Fruit fly (Drosophila melanogaster) whole organism, embryonic: ENCODE data around the gene Pi4KIIalpha.

Experiments used
- Ada2b ChIP-seq: fragments of 200-800 bp; sonication (Bioruptor generic); IDR thresholded peaks from 2 replicates; pipeline ENCODE4 v1.3.6; 2022; ENCODE audit warnings: missing biosample characterization, missing genetic modification characterization
- CG12071 ChIP-seq: fragments of 200-800 bp; sonication (Bioruptor generic); optimal IDR thresholded peaks from 3 replicates; lab custom pipeline; 2018; ENCODE audit warnings: missing biosample characterization, mild to moderate bottlenecking, missing genetic modification characterization
- CG12391 ChIP-seq: fragments of 200-800 bp; sonication (Bioruptor generic); optimal IDR thresholded peaks from 3 replicates; lab custom pipeline; 2018; ENCODE audit warnings: missing biosample characterization, mild to moderate bottlenecking, missing genetic modification characterization, moderate library complexity
- CG12769 ChIP-seq: fragments of 200-800 bp; sonication (Bioruptor generic); optimal IDR thresholded peaks from 2 replicates; lab custom pipeline; 2019; ENCODE audit warnings: missing biosample characterization, mild to moderate bottlenecking, missing genetic modification characterization, moderate library complexity
- CG14441 ChIP-seq: fragments of 200-800 bp; sonication (Bioruptor generic); IDR thresholded peaks from 2 replicates; pipeline ENCODE4 v1.3.6; 2022; ENCODE audit warnings: missing biosample characterization, missing genetic modification characterization
- CG15601 ChIP-seq: fragments of 200-800 bp; sonication (Bioruptor generic); optimal IDR thresholded peaks from 3 replicates; lab custom pipeline; 2019; ENCODE audit warnings: missing biosample characterization, mild to moderate bottlenecking, missing genetic modification characterization, moderate library complexity
- CG17385 ChIP-seq: fragments of 200-800 bp; sonication (Bioruptor generic); optimal IDR thresholded peaks from 3 replicates; lab custom pipeline; 2018; ENCODE audit warnings: missing biosample characterization, mild to moderate bottlenecking, missing genetic modification characterization
- CG17568 ChIP-seq: fragments of 200-800 bp; sonication (Bioruptor generic); optimal IDR thresholded peaks from 2 replicates; lab custom pipeline; 2018; ENCODE audit warnings: missing biosample characterization, mild to moderate bottlenecking, missing genetic modification characterization, moderate library complexity
- CG2120 ChIP-seq: fragments of 200-800 bp; sonication (Bioruptor generic); optimal IDR thresholded peaks from 3 replicates; lab custom pipeline; 2016; ENCODE audit warnings: missing biosample characterization, missing genetic modification characterization
- CG2129 ChIP-seq: fragments of 200-800 bp; sonication (Bioruptor generic); IDR thresholded peaks from 2 replicates; pipeline ENCODE4 v1.3.6; 2022; ENCODE audit warnings: missing biosample characterization, missing genetic modification characterization; ENCODE audit not compliant: partially characterized antibody
- CG32767 ChIP-seq: fragments of 200-800 bp; sonication (Bioruptor generic); IDR thresholded peaks from 2 replicates; pipeline ENCODE4 v1.3.6; 2022; ENCODE audit warnings: missing biosample characterization, missing genetic modification characterization
- CG3726 ChIP-seq: fragments of 200-800 bp; sonication (Bioruptor generic); IDR thresholded peaks from 3 replicates; pipeline ENCODE4, ENCODE4 v1.3.6; 2022; ENCODE audit warnings: missing biosample characterization, missing genetic modification characterization
- CG3838 ChIP-seq: fragments of 200-800 bp; sonication (Bioruptor generic); optimal IDR thresholded peaks from 3 replicates; lab custom pipeline; 2016; ENCODE audit warnings: missing biosample characterization, missing genetic modification characterization
- CG3847 ChIP-seq: fragments of 200-800 bp; sonication (Bioruptor generic); IDR thresholded peaks from 2 replicates; pipeline ENCODE4 v1.3.6; 2022; ENCODE audit warnings: missing biosample characterization, missing genetic modification characterization
- CG3995 ChIP-seq: fragments of 200-800 bp; sonication (Bioruptor generic); optimal IDR thresholded peaks from 3 replicates; lab custom pipeline; 2016; ENCODE audit warnings: missing biosample characterization, missing genetic modification characterization
- CG5245 ChIP-seq: fragments of 200-800 bp; sonication (Bioruptor generic); optimal IDR thresholded peaks from 3 replicates; lab custom pipeline; 2016; ENCODE audit warnings: missing biosample characterization, missing genetic modification characterization
- CG7786 ChIP-seq: fragments of 200-800 bp; sonication (Bioruptor generic); optimal IDR thresholded peaks from 2 replicates; lab custom pipeline; 2016; ENCODE audit warnings: missing biosample characterization, missing genetic modification characterization
- CG7839 ChIP-seq: fragments of 200-800 bp; sonication (Bioruptor generic); optimal IDR thresholded peaks from 3 replicates; lab custom pipeline; 2018; ENCODE audit warnings: missing biosample characterization, mild to moderate bottlenecking, missing genetic modification characterization, moderate library complexity
- CG9609 ChIP-seq: fragments of 200-800 bp; sonication (Bioruptor generic); optimal IDR thresholded peaks from 3 replicates; lab custom pipeline; 2016; ENCODE audit warnings: missing biosample characterization, missing genetic modification characterization
- CTCF ChIP-seq: fragments of 200-800 bp; sonication (Bioruptor generic); optimal IDR thresholded peaks from 2 replicates; lab custom pipeline; 2017; ENCODE audit warnings: missing biosample characterization, mild to moderate bottlenecking, missing genetic modification characterization, moderate library complexity
- Chrac-16 ChIP-seq: fragments of 200-800 bp; sonication (Bioruptor generic); optimal IDR thresholded peaks from 3 replicates; lab custom pipeline; 2016; ENCODE audit warnings: missing biosample characterization, missing genetic modification characterization
- CoRest ChIP-seq: fragments of 200-800 bp; sonication (Bioruptor generic); optimal IDR thresholded peaks from 3 replicates; lab custom pipeline; 2018; ENCODE audit warnings: missing biosample characterization, mild to moderate bottlenecking, missing genetic modification characterization, moderate library complexity
- Dfd ChIP-seq, 2 experiments: fragments of >200 bp; optimal IDR thresholded peaks; 2 replicates each; lab custom pipeline; 2017; ENCODE audit warnings: missing biosample characterization in 2 of 2, missing genetic modification characterization in 2 of 2
- Fer2 ChIP-seq: fragments of 200-800 bp; sonication (Bioruptor generic); optimal IDR thresholded peaks from 2 replicates; lab custom pipeline; 2018; ENCODE audit warnings: missing biosample characterization, mild to moderate bottlenecking, missing genetic modification characterization, moderate library complexity
- HLH3B ChIP-seq: fragments of 200-800 bp; sonication (Bioruptor generic); IDR thresholded peaks from 2 replicates; pipeline ENCODE4 v1.3.6; 2022; ENCODE audit warnings: missing biosample characterization, missing genetic modification characterization
- MTF-1 ChIP-seq: fragments of 200-800 bp; sonication (Bioruptor generic); optimal IDR thresholded peaks from 2 replicates; lab custom pipeline; 2018; ENCODE audit warnings: missing biosample characterization, mild to moderate bottlenecking, missing genetic modification characterization, borderline replicate concordance
- Med ChIP-seq: fragments of 200-800 bp; sonication (Bioruptor generic); peaks from one replicate; lab custom pipeline; 2016; ENCODE audit warnings: missing biosample characterization, missing genetic modification characterization, mild to moderate bottlenecking, inconsistent platforms, moderate library complexity
- Nf-YA ChIP-seq: fragments of 200-800 bp; sonication (Bioruptor generic); IDR thresholded peaks from 2 replicates; pipeline ENCODE4 v1.3.6; 2022; ENCODE audit warnings: missing biosample characterization, missing genetic modification characterization
- Nf-YB ChIP-seq: fragments of 200-800 bp; sonication (Bioruptor generic); optimal IDR thresholded peaks from 3 replicates; lab custom pipeline; 2019; ENCODE audit warnings: missing biosample characterization, mild to moderate bottlenecking, missing genetic modification characterization, moderate library complexity
- Oaz ChIP-seq: fragments of 200-800 bp; sonication (Bioruptor generic); IDR thresholded peaks from 2 replicates; pipeline ENCODE4 v1.3.6; 2022; ENCODE audit warnings: missing biosample characterization, missing genetic modification characterization
- Rfx ChIP-seq: fragments of 200-800 bp; sonication (Bioruptor generic); IDR thresholded peaks from 2 replicates; pipeline ENCODE4 v1.3.6; 2022; ENCODE audit warnings: missing biosample characterization, missing genetic modification characterization
- Vsx1 ChIP-seq: fragments of 200-800 bp; sonication (Bioruptor generic); optimal IDR thresholded peaks from 2 replicates; lab custom pipeline; 2017; ENCODE audit warnings: missing biosample characterization, mild to moderate bottlenecking, missing genetic modification characterization, missing genetic modification reagents
- bowl ChIP-seq: fragments of 200-800 bp; sonication (Bioruptor generic); IDR thresholded peaks from 2 replicates; pipeline ENCODE4 v1.3.6; 2022; ENCODE audit warnings: missing biosample characterization, missing genetic modification characterization
- cg ChIP-seq: fragments of 200-800 bp; sonication (Bioruptor generic); optimal IDR thresholded peaks from 3 replicates; lab custom pipeline; 2019; ENCODE audit warnings: missing biosample characterization, mild to moderate bottlenecking, missing genetic modification characterization, moderate library complexity
- disco-r ChIP-seq: fragments of 200-800 bp; sonication (Bioruptor generic); optimal IDR thresholded peaks from 2 replicates; lab custom pipeline; 2016; ENCODE audit warnings: missing biosample characterization, missing genetic modification characterization
- grau ChIP-seq: fragments of 200-800 bp; optimal IDR thresholded peaks from 3 replicates; lab custom pipeline; 2019; ENCODE audit warnings: missing biosample characterization, mild to moderate bottlenecking, missing genetic modification characterization, moderate library complexity
- hkb ChIP-seq, 2 experiments: fragments of 200-800 bp in 1 of 2; fragments of >200 bp in 1 of 2; sonication (Bioruptor generic) in 1 of 2; IDR thresholded peaks in 1 of 2; optimal IDR thresholded peaks in 1 of 2; 2 replicates each; pipeline versions ENCODE4 v1.3.6 to Lab custom; 2017 to 2022; ENCODE audit warnings: missing biosample characterization in 1 of 2, missing genetic modification characterization in 1 of 2
- maf-S ChIP-seq: fragments of 200-800 bp; sonication (Bioruptor generic); optimal IDR thresholded peaks from 2 replicates; lab custom pipeline; 2016; ENCODE audit warnings: missing biosample characterization, missing genetic modification characterization
- nau ChIP-seq: fragments of 200-800 bp; sonication (Bioruptor generic); optimal IDR thresholded peaks from 3 replicates; lab custom pipeline; 2017; ENCODE audit warnings: missing biosample characterization, mild to moderate bottlenecking, missing genetic modification characterization, missing genetic modification reagents
- otp ChIP-seq: fragments of 200-800 bp; sonication (Bioruptor generic); IDR thresholded peaks from 3 replicates; pipeline ENCODE4, ENCODE4 v1.3.6; 2022; ENCODE audit warnings: missing biosample characterization, missing genetic modification characterization
- schlank ChIP-seq: fragments of 200-800 bp; sonication (Bioruptor generic); optimal IDR thresholded peaks from 2 replicates; lab custom pipeline; 2018; ENCODE audit warnings: missing biosample characterization, mild to moderate bottlenecking, missing genetic modification characterization
- sd ChIP-seq: fragments of 200-800 bp; sonication (Bioruptor generic); optimal IDR thresholded peaks from 3 replicates; lab custom pipeline; 2018; ENCODE audit warnings: missing biosample characterization, mild to moderate bottlenecking, missing genetic modification characterization, moderate library complexity
- sens ChIP-seq: fragments of 200-800 bp; sonication (Bioruptor generic); peaks from one replicate; lab custom pipeline; 2016; ENCODE audit warnings: missing biosample characterization, missing genetic modification characterization
- sens-2 ChIP-seq: fragments of 200-800 bp; sonication (Bioruptor generic); IDR thresholded peaks from 2 replicates; pipeline ENCODE4 v1.3.6; 2022; ENCODE audit warnings: missing biosample characterization, missing genetic modification characterization
- stwl ChIP-seq: fragments of 200-800 bp; sonication (Bioruptor generic); optimal IDR thresholded peaks from 3 replicates; lab custom pipeline; 2018; ENCODE audit warnings: missing biosample characterization, mild to moderate bottlenecking, missing genetic modification characterization, moderate library complexity
- tup ChIP-seq: fragments of 200-800 bp; sonication (Bioruptor generic); optimal IDR thresholded peaks from 2 replicates; lab custom pipeline; 2016; ENCODE audit warnings: missing biosample characterization, mild to moderate bottlenecking, missing genetic modification characterization, moderate library complexity
- vfl ChIP-seq: fragments of 200-800 bp; sonication (Bioruptor generic); optimal IDR thresholded peaks from 2 replicates; lab custom pipeline; 2016; ENCODE audit warnings: missing biosample characterization, missing genetic modification characterization
- wek ChIP-seq: fragments of 200-800 bp; sonication (Bioruptor generic); optimal IDR thresholded peaks from 3 replicates; lab custom pipeline; 2018; ENCODE audit warnings: missing biosample characterization, mild to moderate bottlenecking, missing genetic modification characterization, moderate library complexity
- wor ChIP-seq: fragments of 200-800 bp; sonication (Bioruptor generic); IDR thresholded peaks from 2 replicates; pipeline ENCODE4 v1.3.6; 2022; ENCODE audit warnings: missing biosample characterization, missing genetic modification characterization
- zfh1 ChIP-seq: fragments of 200-800 bp; sonication (Bioruptor generic); IDR thresholded peaks from 3 replicates; pipeline ENCODE4 v1.3.6; 2022; ENCODE audit warnings: missing biosample characterization, missing genetic modification characterization

Gene Pi4KIIalpha

DNA sequence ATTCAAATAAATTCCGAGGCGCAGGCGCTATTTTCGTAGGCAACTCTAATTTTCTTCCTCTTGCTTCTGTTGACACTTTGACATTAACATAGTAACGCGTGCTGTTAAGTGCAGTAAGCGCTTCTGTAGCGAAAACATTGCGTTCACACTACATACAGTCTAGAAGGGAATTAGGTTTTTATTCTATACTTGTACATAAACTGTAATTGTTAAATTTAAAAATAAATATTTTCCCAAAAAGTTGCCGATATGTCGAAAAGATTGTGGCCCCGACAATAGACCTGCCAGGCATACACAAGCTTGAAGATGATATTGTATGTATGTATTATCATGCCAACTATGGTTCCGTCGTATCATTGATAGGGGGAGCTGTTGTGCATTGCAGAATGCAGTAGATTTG, 43.0 kb upstream of the Pi4KIIalpha start, which contains the start of gene asl (continued):
- TF ChIP-seq CG3726 (GFP tag; lab: Robert Waterston, UW) (no peak), Nf-YB (GFP tag; lab: Kevin White, UChicago) (peak; percentile 33), grau (peak; percentile 78), vfl (GFP tag; lab: Kevin White, UChicago) (peak; percentile 16), otp (GFP tag; lab: Robert Waterston, UW) (0 out of 3 replicates have a peak, but pooled peaks have one; percentile 33), wor (GFP tag; lab: Robert Waterston, UW) (no peak), CG3838 (GFP tag; lab: Kevin White, UChicago) (peak; percentile 14), CG3847 (peak; percentile 55), zfh1 (GFP tag; lab: Robert Waterston, UW) (peak; percentile 53; the same call in 1 of the 3 replicates), Oaz (GFP tag; lab: Robert Waterston, UW) (peak; percentile 49), nau (GFP tag; lab: Kevin White, UChicago) (no peak), wek (GFP tag; lab: Kevin White, UChicago) (peak; percentile 50), CG17385 (GFP tag; lab: Kevin White, UChicago) (peak; percentile 99), Med (GFP tag; lab: Kevin White, UChicago) (peak; percentile 91), CG32767 (0 out of 2 replicates have a peak, but pooled peaks have one; percentile 43), CG15601 (tag; lab: Kevin White, UChicago) (peak; percentile 70), CG2120 (peak; percentile 71), Nf-YA (GFP tag; lab: Robert Waterston, UW) (no peak), bowl (GFP tag; lab: Robert Waterston, UW) (no peak), CG9609 (GFP tag; lab: Kevin White, UChicago) (peak; percentile 11), sens (peak; percentile 93), CG17568 (GFP tag; lab: Kevin White, UChicago) (no peak), HLH3B (GFP tag; lab: Robert Waterston, UW) (no peak), CG7786 (GFP tag; lab: Kevin White, UChicago) (peak; percentile 22), CG12769 (tag; lab: Kevin White, UChicago) (peak; percentile 71), cg (GFP tag; lab: Kevin White, UChicago) (peak; percentile 41), Vsx1 (GFP tag; lab: Kevin White, UChicago) (no peak), CG3995 (GFP tag; lab: Kevin White, UChicago) (peak; percentile 53), schlank (no peak), CG12391 (tag; lab: Kevin White, UChicago) (peak; percentile 78), CG14441 (peak; percentile 58; the same call in 1 of the 2 replicates), CTCF (GFP tag; lab: Kevin White, UChicago) (peak; percentile 94), hkb (optimal IDR thresholded peaks at IDR 0.05; lab: Kevin White, UChicago) (no peak), hkb (GFP tag; IDR thresholded peaks at IDR 0.05; lab: Robert Waterston, UW) (peak; percentile 26; the same call in 1 of the 2 replicates), CG7839 (no peak), sd (tag; lab: Kevin White, UChicago) (peak; percentile 82), MTF-1 (no peak), CG5245 (GFP tag; lab: Kevin White, UChicago) (peak; percentile 16), Fer2 (tag; lab: Kevin White, UChicago) (peak; percentile 43), CG2129 (GFP tag; lab: Robert Waterston, UW) (no peak), CoRest (peak; percentile 81), disco-r (peak; percentile 54), CG12071 (no peak), Dfd (GFP tag; optimal IDR thresholded peaks at IDR 0.05; lab: Kevin White, UChicago) (peak in 1 of 2 experiments; percentile 78), Rfx (peak; percentile 79), Ada2b (peak; percentile 49), sens-2 (GFP tag; lab: Robert Waterston, UW) (no peak), tup (GFP tag; lab: Kevin White, UChicago) (peak; percentile 9), maf-S (GFP tag; lab: Kevin White, UChicago) (no peak), stwl (tag; lab: Kevin White, UChicago) (peak; percentile 72), Chrac-16 (GFP tag; lab: Kevin White, UChicago) (peak; percentile 55)
